Worm (Caenorhabditis elegans) whole organism, mixed stage, embryonic: ENCODE data around the gene mrpl-45.

Experiments
- ces-1 ChIP-seq: fragments of 150-350 bp; optimal IDR thresholded peaks from 2 replicates; lab custom pipeline; 2014; ENCODE audit warnings: missing biosample characterization, missing genetic modification reagents, missing genetic modification characterization
- lin-13 ChIP-seq: fragments of 150-350 bp; optimal IDR thresholded peaks from 2 replicates; lab custom pipeline; 2014; ENCODE audit warnings: missing biosample characterization, missing genetic modification characterization
- mab-5 ChIP-seq: fragments of 150-350 bp; optimal IDR thresholded peaks from 2 replicates; lab custom pipeline; 2014; ENCODE audit warnings: missing biosample characterization, missing genetic modification characterization
- nhr-2 ChIP-seq: fragments of 150-350 bp; optimal IDR thresholded peaks from 2 replicates; lab custom pipeline; 2014; ENCODE audit warnings: missing biosample characterization, missing genetic modification characterization
- snpc-4 ChIP-seq: fragments of 150-350 bp; optimal IDR thresholded peaks from 2 replicates; lab custom pipeline; 2014; ENCODE audit warnings: missing biosample characterization, missing genetic modification characterization
- unc-62 ChIP-seq: fragments of 150-350 bp; optimal IDR thresholded peaks from 2 replicates; lab custom pipeline; 2014; ENCODE audit warnings: missing biosample characterization, missing genetic modification reagents, missing genetic modification characterization

DNA sequence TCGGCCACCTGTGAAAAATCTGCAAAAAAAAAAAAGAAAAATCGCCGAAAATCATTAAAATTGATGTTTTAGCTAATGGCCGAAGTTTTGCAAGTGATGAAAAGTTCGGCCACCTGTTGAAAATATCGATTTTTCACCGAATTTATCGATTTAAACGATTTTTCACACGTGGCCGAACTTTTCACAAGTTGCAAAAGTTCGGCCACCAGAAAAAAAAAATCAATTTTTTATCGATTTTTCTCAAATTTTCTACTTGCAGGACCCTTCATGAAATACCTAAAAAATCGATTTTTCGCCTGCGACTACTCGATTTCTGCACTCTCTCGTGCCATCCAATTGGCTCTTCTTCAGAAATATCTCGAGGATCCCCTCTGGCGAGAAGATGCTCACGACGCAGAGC, 8.8 kb upstream of the mrpl-45 start:
- TF ChIP-seq mab-5 (tag; lab: Kevin White, UChicago) (no peak), lin-13 (tag; lab: Kevin White, UChicago) (no peak), ces-1 (GFP tag; lab: Kevin White, UChicago) (no peak), nhr-2 (tag; lab: Kevin White, UChicago) (no peak), snpc-4 (tag; lab: Kevin White, UChicago) (no peak), unc-62 (GFP tag; lab: Kevin White, UChicago) (no peak)
